Worm (Caenorhabditis elegans) whole organism, L4 larva: ENCODE measurements around the gene arx-2.

Source experiments
- D1046.2 ChIP-seq: fragments of 200-800 bp; sonication (Bioruptor generic); IDR thresholded peaks from 2 replicates; pipeline ENCODE4 v1.3.6; 2022; ENCODE audit warnings: missing genetic modification characterization, missing compliant biosample characterization
- F26F4.8 ChIP-seq: fragments of 200-800 bp; sonication (Bioruptor generic); conservative IDR thresholded peaks from 2 replicates; pipeline ENCODE4 v1.3.6; 2022; ENCODE audit warnings: missing genetic modification characterization, missing compliant biosample characterization
- F37D6.2 ChIP-seq: sonication (generic microtip); optimal IDR thresholded peaks from 2 replicates; lab custom pipeline; 2016; ENCODE audit warnings: mild to moderate bottlenecking, missing genetic modification characterization, missing compliant biosample characterization
- R02D3.7 ChIP-seq: fragments of 150-350 bp; sonication (generic microtip); optimal IDR thresholded peaks from 3 replicates; lab custom pipeline; 2014; ENCODE audit warnings: missing biosample characterization, missing genetic modification characterization
- Y105C5A.15 ChIP-seq: fragments of 200-800 bp; sonication (Bioruptor generic); IDR thresholded peaks from 2 replicates; pipeline ENCODE4 v1.3.6; 2022; ENCODE audit warnings: missing genetic modification characterization, missing compliant biosample characterization
- Y75B8A.6 ChIP-seq: fragments of 200-800 bp; sonication (Bioruptor generic); IDR thresholded peaks from 2 replicates; pipeline ENCODE4 v1.3.6; 2022; ENCODE audit warnings: missing genetic modification reagents, missing genetic modification characterization, missing compliant biosample characterization
- ZK337.2 ChIP-seq: fragments of 200-800 bp; sonication (Bioruptor generic); IDR thresholded peaks from 2 replicates; pipeline ENCODE4 v1.3.6; 2022; ENCODE audit warnings: missing genetic modification reagents, missing genetic modification characterization, missing compliant biosample characterization
- aha-1 ChIP-seq: fragments of 150-350 bp; peaks from one replicate; lab custom pipeline; 2014; ENCODE audit warnings: missing biosample characterization, missing genetic modification characterization
- arid-1 ChIP-seq: fragments of 200-800 bp; sonication (Bioruptor generic); conservative IDR thresholded peaks from 2 replicates; pipeline ENCODE4 v1.3.6; 2022; ENCODE audit warnings: missing genetic modification reagents, missing genetic modification characterization, missing compliant biosample characterization
- attf-4 ChIP-seq: sonication (generic microtip); optimal IDR thresholded peaks from 3 replicates; lab custom pipeline; 2017; ENCODE audit warnings: missing biosample characterization, missing genetic modification characterization
- ceh-20 ChIP-seq: fragments of 200-800 bp; sonication (Bioruptor generic); IDR thresholded peaks from 2 replicates; pipeline ENCODE4 v1.3.6; 2022; ENCODE audit warnings: missing genetic modification reagents, missing genetic modification characterization, missing compliant biosample characterization
- ceh-28 ChIP-seq: fragments of 150-350 bp; optimal IDR thresholded peaks from 2 replicates; lab custom pipeline; 2014; ENCODE audit warnings: missing biosample characterization, missing genetic modification reagents, missing genetic modification characterization
- ceh-44 ChIP-seq: fragments of 200-800 bp; sonication (Bioruptor generic); IDR thresholded peaks from 2 replicates; pipeline ENCODE4 v1.3.6; 2022; ENCODE audit warnings: missing genetic modification reagents, missing genetic modification characterization, missing compliant biosample characterization
- ceh-62 ChIP-seq: sonication (generic microtip); optimal IDR thresholded peaks from 2 replicates; lab custom pipeline; 2017; ENCODE audit warnings: missing biosample characterization, missing genetic modification characterization
- ces-1 ChIP-seq: fragments of 150-350 bp; sonication (generic microtip); optimal IDR thresholded peaks from 4 replicates; lab custom pipeline; 2014; ENCODE audit warnings: missing biosample characterization, missing genetic modification reagents, missing genetic modification characterization
- cey-2 ChIP-seq: sonication (generic microtip); optimal IDR thresholded peaks from 3 replicates; lab custom pipeline; 2017; ENCODE audit warnings: missing genetic modification characterization, mild to moderate bottlenecking, missing compliant biosample characterization, antibody characterized with exemption, borderline replicate concordance; ENCODE audit not compliant: insufficient read depth
- ctbp-1 ChIP-seq: fragments of 200-800 bp; sonication (Bioruptor generic); IDR thresholded peaks from 2 replicates; pipeline ENCODE4 v1.3.6; 2022; ENCODE audit warnings: missing genetic modification reagents, missing genetic modification characterization, missing compliant biosample characterization
- daf-8 ChIP-seq: fragments of 200-800 bp; sonication (Bioruptor generic); IDR thresholded peaks from 2 replicates; pipeline ENCODE4 v1.3.6; 2022; ENCODE audit warnings: missing genetic modification characterization, missing compliant biosample characterization
- dmd-8 ChIP-seq: fragments of 200-800 bp; sonication (Bioruptor generic); IDR thresholded peaks from 2 replicates; pipeline ENCODE4 v1.3.6; 2022; ENCODE audit warnings: missing genetic modification characterization, missing compliant biosample characterization
- dpl-1 ChIP-seq: fragments of 150-350 bp; optimal IDR thresholded peaks from 2 replicates; lab custom pipeline; 2014; ENCODE audit warnings: missing biosample characterization, missing genetic modification reagents, missing genetic modification characterization
- dve-1 ChIP-seq: sonication (generic microtip); optimal IDR thresholded peaks from 2 replicates; lab custom pipeline; 2017; ENCODE audit warnings: antibody characterized with exemption, mild to moderate bottlenecking, missing genetic modification characterization, missing compliant biosample characterization; ENCODE audit not compliant: insufficient read depth
- egl-43 ChIP-seq: fragments of 200-800 bp; sonication (Bioruptor generic); IDR thresholded peaks from 2 replicates; pipeline ENCODE4 v1.3.6; 2022; ENCODE audit warnings: missing genetic modification reagents, missing genetic modification characterization, missing compliant biosample characterization
- fkh-10 ChIP-seq: fragments of 150-350 bp; optimal IDR thresholded peaks from 2 replicates; lab custom pipeline; 2014; ENCODE audit warnings: missing biosample characterization, missing genetic modification reagents, missing genetic modification characterization
- hif-1 ChIP-seq, 2 experiments: sonication (generic microtip); optimal IDR thresholded peaks; 2 replicates each; lab custom pipeline; 2016 to 2017; ENCODE audit warnings: missing compliant biosample characterization in 2 of 2, missing genetic modification characterization in 2 of 2, missing genetic modification reagents in 2 of 2, missing genotype in 2 of 2, mild to moderate bottlenecking in 1 of 2
- hlh-11 ChIP-seq: fragments of 200-800 bp; sonication (Bioruptor generic); optimal IDR thresholded peaks from 2 replicates; lab custom pipeline; 2018; ENCODE audit warnings: mild to moderate bottlenecking, missing genetic modification characterization, missing compliant biosample characterization
- lin-15B ChIP-seq: fragments of 150-350 bp; sonication (generic microtip); optimal IDR thresholded peaks from 3 replicates; lab custom pipeline; 2014; ENCODE audit warnings: missing biosample characterization, missing genetic modification characterization
- lin-29 ChIP-seq: fragments of 200-800 bp; sonication (Bioruptor generic); IDR thresholded peaks from 2 replicates; pipeline ENCODE4 v1.3.6; 2022; ENCODE audit warnings: missing genetic modification reagents, missing genetic modification characterization, missing compliant biosample characterization
- lin-38 ChIP-seq: fragments of 200-800 bp; sonication (Bioruptor generic); IDR thresholded peaks from 2 replicates; pipeline ENCODE4 v1.3.6; 2022; ENCODE audit warnings: missing genetic modification reagents, missing genetic modification characterization, missing compliant biosample characterization
- lir-3 ChIP-seq: sonication (generic microtip); optimal IDR thresholded peaks from 2 replicates; lab custom pipeline; 2016; ENCODE audit warnings: mild to moderate bottlenecking, missing genetic modification characterization, missing compliant biosample characterization
- lsy-2 ChIP-seq, 2 experiments: fragments of 150-350 bp in 1 of 2; sonication (generic microtip) in 1 of 2; optimal IDR thresholded peaks; 2 replicates each; lab custom pipeline; 2014 to 2017; ENCODE audit warnings: missing biosample characterization in 2 of 2, missing genetic modification characterization in 2 of 2
- madf-5 ChIP-seq, 2 experiments: fragments of 200-800 bp; sonication (Bioruptor generic); IDR thresholded peaks; 2 replicates each; pipeline ENCODE4 v1.3.6; 2022; ENCODE audit warnings: missing compliant biosample characterization in 2 of 2, missing genetic modification characterization in 2 of 2
- mep-1 ChIP-seq: fragments of 150-350 bp; sonication (generic microtip); optimal IDR thresholded peaks from 3 replicates; lab custom pipeline; 2014; ENCODE audit warnings: missing biosample characterization, missing genetic modification characterization
- mes-2 ChIP-seq: sonication (generic microtip); optimal IDR thresholded peaks from 2 replicates; lab custom pipeline; 2016; ENCODE audit warnings: missing genotype, mild to moderate bottlenecking, missing genetic modification characterization, missing compliant biosample characterization; ENCODE audit not compliant: poor library complexity, severe bottlenecking
- nhr-10 ChIP-seq: fragments of 150-350 bp; optimal IDR thresholded peaks from 2 replicates; lab custom pipeline; 2014; ENCODE audit warnings: missing biosample characterization, missing genetic modification characterization
- nhr-111 ChIP-seq: fragments of 200-800 bp; sonication (Bioruptor generic); optimal IDR thresholded peaks from 2 replicates; lab custom pipeline; 2018; ENCODE audit warnings: mild to moderate bottlenecking, missing genetic modification characterization, missing compliant biosample characterization
- nhr-25 ChIP-seq: sonication (generic microtip); optimal IDR thresholded peaks from 2 replicates; lab custom pipeline; 2017; ENCODE audit warnings: missing genetic modification characterization, mild to moderate bottlenecking, missing compliant biosample characterization, antibody characterized with exemption, moderate library complexity, borderline replicate concordance; ENCODE audit not compliant: insufficient read depth
- nhr-41 ChIP-seq: fragments of 200-800 bp; sonication (Bioruptor generic); IDR thresholded peaks from 2 replicates; pipeline ENCODE4 v1.3.6; 2022; ENCODE audit warnings: missing genetic modification reagents, missing genetic modification characterization, missing compliant biosample characterization
- nhr-48 ChIP-seq: sonication (generic microtip); optimal IDR thresholded peaks from 2 replicates; lab custom pipeline; 2016; ENCODE audit warnings: mild to moderate bottlenecking, missing genetic modification characterization, missing compliant biosample characterization
- nhr-6 ChIP-seq: fragments of 150-350 bp; optimal IDR thresholded peaks from 2 replicates; lab custom pipeline; 2014; ENCODE audit warnings: missing biosample characterization, missing genetic modification characterization
- php-3 ChIP-seq: fragments of 200-800 bp; sonication (Bioruptor generic); IDR thresholded peaks from 2 replicates; pipeline ENCODE4 v1.3.6; 2022; ENCODE audit warnings: missing genetic modification reagents, missing genetic modification characterization, missing compliant biosample characterization
- pqm-1 ChIP-seq: sonication (generic microtip); optimal IDR thresholded peaks from 2 replicates; lab custom pipeline; 2017; ENCODE audit warnings: missing biosample characterization, missing genetic modification characterization
- snpc-1.2 ChIP-seq: fragments of 200-800 bp; sonication (Bioruptor generic); IDR thresholded peaks from 2 replicates; pipeline ENCODE4 v1.3.6; 2022; ENCODE audit warnings: missing genetic modification reagents, missing genetic modification characterization, missing compliant biosample characterization
- tag-97 ChIP-seq: fragments of 200-800 bp; sonication (Bioruptor generic); IDR thresholded peaks from 2 replicates; pipeline ENCODE4 v1.3.6; 2022; ENCODE audit warnings: missing genetic modification characterization, missing compliant biosample characterization
- tra-1 ChIP-seq: fragments of 200-800 bp; sonication (Bioruptor generic); IDR thresholded peaks from 2 replicates; pipeline ENCODE4 v1.3.6; 2022; ENCODE audit warnings: missing genetic modification reagents, missing genetic modification characterization, missing compliant biosample characterization
- zip-11 ChIP-seq: fragments of 200-800 bp; sonication (Bioruptor generic); IDR thresholded peaks from 2 replicates; pipeline ENCODE4 v1.3.6; 2022; ENCODE audit warnings: missing genetic modification characterization, missing compliant biosample characterization
- ztf-7 ChIP-seq: fragments of 150-350 bp; optimal IDR thresholded peaks from 2 replicates; lab custom pipeline; 2014; ENCODE audit warnings: missing biosample characterization, missing genetic modification characterization

arx-2 gene

ce11 chrV:10297099-10297498 lies 41.1 kb downstream of the arx-2 start, which contains the start of gene B0024.4 (continued):
- no peak for TF ChIP-seq lin-38

ce11 chrV:10294549-10294948 lies 43.6 kb downstream of the arx-2 start, which contains the start of gene col-150:
Gene col-150 (minus strand): TSS chrV:10294649.
- TF ChIP-seq nhr-10 (tag; lab: Kevin White, UChicago): no peak
- no peak for TF ChIP-seq pqm-1 (tag; lab: Kevin White, UChicago)
- no peak for TF ChIP-seq nhr-48 (tag; lab: Kevin White, UChicago)
- no peak for TF ChIP-seq R02D3.7 (tag; lab: Kevin White, UChicago)
- TF ChIP-seq nhr-41 (GFP tag; lab: Robert Waterston, UW): no peak
- TF ChIP-seq ces-1 (GFP tag; lab: Kevin White, UChicago): no peak
- TF ChIP-seq ceh-44 (GFP tag; lab: Robert Waterston, UW): no peak
- TF ChIP-seq F37D6.2 (tag; lab: Kevin White, UChicago): no peak
- TF ChIP-seq dpl-1 (GFP tag; lab: Kevin White, UChicago): no peak
- TF ChIP-seq, all 104 proteins: peak for 0

DNA sequence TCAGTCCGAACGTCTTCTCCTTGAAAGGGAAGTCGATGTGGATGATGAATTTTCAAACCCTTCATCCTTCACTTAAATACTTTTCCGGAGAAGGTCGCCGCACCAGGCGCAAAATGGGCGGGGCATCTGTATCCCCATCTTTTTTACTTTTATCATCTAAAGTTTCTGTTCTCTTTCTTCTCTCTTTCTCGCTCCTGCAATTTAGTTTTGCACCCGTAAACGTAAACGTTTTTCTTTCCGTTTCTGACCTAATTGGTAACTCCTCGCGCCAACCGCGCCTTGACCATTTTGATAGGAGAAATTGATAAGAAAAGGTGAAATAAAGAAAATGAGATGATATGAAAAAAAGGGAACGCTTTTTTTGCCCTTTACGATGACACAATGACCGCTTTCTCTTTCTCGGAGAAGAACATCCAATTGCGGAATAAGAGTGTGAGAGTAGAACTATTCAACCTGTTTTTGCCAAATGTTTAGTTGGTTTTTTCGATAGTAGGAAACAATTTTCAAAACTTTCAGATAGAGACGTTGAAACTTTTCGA lies 45.3 kb downstream of the arx-2 start, which contains the start of gene col-149:
col-149 (minus strand) TSS at position 51 of the 539 bp plus-strand sequence.
- TF ChIP-seq lsy-2 (tag; optimal IDR thresholded peaks at IDR 0.05; lab: Kevin White, UChicago): no peak
- TF ChIP-seq ceh-62 (tag; lab: Kevin White, UChicago): no peak
- TF ChIP-seq ceh-20 (GFP tag; lab: Robert Waterston, UW): no peak
- no peak for TF ChIP-seq lin-29
- no peak for TF ChIP-seq ceh-28
- peak; percentile 26 for TF ChIP-seq aha-1
- TF ChIP-seq nhr-6 (tag; lab: Kevin White, UChicago): no peak
- no peak for TF ChIP-seq F26F4.8 (GFP tag; lab: Robert Waterston, UW)
- TF ChIP-seq mep-1 (tag; lab: Kevin White, UChicago): no peak
- TF ChIP-seq zip-11 (GFP tag; lab: Robert Waterston, UW): no peak
- TF ChIP-seq snpc-1.2 (GFP tag; lab: Robert Waterston, UW): no peak
- no peak for TF ChIP-seq daf-8 (GFP tag; lab: Robert Waterston, UW)
- TF ChIP-seq lin-15B: no peak
- TF ChIP-seq mes-2 (tag; lab: Kevin White, UChicago): no peak
- no peak for TF ChIP-seq ctbp-1
- peak; percentile 3 for TF ChIP-seq cey-2
- TF ChIP-seq arid-1 (GFP tag; lab: Robert Waterston, UW): no peak
- no peak for TF ChIP-seq ZK337.2 (GFP tag; lab: Robert Waterston, UW)
- no peak for TF ChIP-seq nhr-10 (tag; lab: Kevin White, UChicago)
- TF ChIP-seq fkh-10: no peak
- TF ChIP-seq lir-3 (tag; lab: Kevin White, UChicago): no peak
- peak; percentile 6; the same call in 1 of the 2 replicates for TF ChIP-seq D1046.2 (GFP tag; lab: Robert Waterston, UW)
- TF ChIP-seq attf-4: no peak
- no peak for TF ChIP-seq php-3 (GFP tag; lab: Robert Waterston, UW)
- no peak for TF ChIP-seq dve-1
- TF ChIP-seq hif-1 (tag; optimal IDR thresholded peaks at IDR 0.05; lab: Kevin White, UChicago): no peak
- no peak for TF ChIP-seq R02D3.7 (tag; lab: Kevin White, UChicago)
- peak; percentile 51 for TF ChIP-seq hlh-11 (tag; lab: Kevin White, UChicago)
- TF ChIP-seq ztf-7: no peak
- no peak for TF ChIP-seq nhr-25 (tag; lab: Kevin White, UChicago)
- no peak for TF ChIP-seq Y105C5A.15 (GFP tag; lab: Robert Waterston, UW)
- TF ChIP-seq Y75B8A.6 (GFP tag; lab: Robert Waterston, UW): no peak
- TF ChIP-seq madf-5 (GFP tag; IDR thresholded peaks at IDR 0.05; lab: Robert Waterston, UW): no peak
- no peak for TF ChIP-seq nhr-48 (tag; lab: Kevin White, UChicago)
- no peak for TF ChIP-seq tag-97 (GFP tag; lab: Robert Waterston, UW)
- TF ChIP-seq nhr-111 (GFP tag; lab: Kevin White, UChicago): no peak
- no peak for TF ChIP-seq tra-1 (GFP tag; lab: Robert Waterston, UW)
- TF ChIP-seq egl-43 (GFP tag; lab: Robert Waterston, UW): no peak
- no peak for TF ChIP-seq dmd-8 (GFP tag; lab: Robert Waterston, UW)
